Fruit fly (Drosophila melanogaster) whole organism, embryonic: ENCODE data around the gene atl.

ENCODE experiments used
- Antp ChIP-seq: fragments of 200-800 bp; sonication (Bioruptor generic); optimal IDR thresholded peaks from 3 replicates; lab custom pipeline; 2016; ENCODE audit warnings: missing biosample characterization, missing genetic modification characterization
- Bgb ChIP-seq: fragments of 200-800 bp; sonication (Bioruptor generic); IDR thresholded peaks from 2 replicates; pipeline ENCODE4 v1.3.6; 2022; ENCODE audit warnings: missing biosample characterization, missing genetic modification characterization; ENCODE audit not compliant: partially characterized antibody
- CG11247 ChIP-seq: fragments of 200-800 bp; sonication (Bioruptor generic); IDR thresholded peaks from 2 replicates; pipeline ENCODE4 v1.3.6; 2022; ENCODE audit warnings: missing biosample characterization, missing genetic modification characterization
- CG11456 ChIP-seq: fragments of 200-800 bp; sonication (Bioruptor generic); IDR thresholded peaks from 3 replicates; pipeline ENCODE4 v1.3.6; 2022; ENCODE audit warnings: missing biosample characterization, missing genetic modification characterization
- CG13894 ChIP-seq: fragments of 200-800 bp; sonication (Bioruptor generic); optimal IDR thresholded peaks from 3 replicates; lab custom pipeline; 2018; ENCODE audit warnings: missing biosample characterization, mild to moderate bottlenecking, missing genetic modification characterization, moderate library complexity
- CG14441 ChIP-seq: fragments of 200-800 bp; sonication (Bioruptor generic); IDR thresholded peaks from 2 replicates; pipeline ENCODE4 v1.3.6; 2022; ENCODE audit warnings: missing biosample characterization, missing genetic modification characterization
- CG1603 ChIP-seq: fragments of 200-800 bp; sonication (Bioruptor generic); optimal IDR thresholded peaks from 2 replicates; lab custom pipeline; 2019; ENCODE audit warnings: missing biosample characterization, mild to moderate bottlenecking, missing genetic modification characterization, moderate library complexity
- CG16813 ChIP-seq: fragments of 200-800 bp; sonication (Bioruptor generic); IDR thresholded peaks from 3 replicates; pipeline ENCODE4 v1.3.6; 2022; ENCODE audit warnings: missing biosample characterization, missing genetic modification characterization; ENCODE audit not compliant: partially characterized antibody
- CG17328 ChIP-seq: fragments of 200-800 bp; sonication (Bioruptor generic); IDR thresholded peaks from 2 replicates; pipeline ENCODE4 v1.3.6; 2022; ENCODE audit warnings: missing biosample characterization, missing genetic modification characterization
- CG17359 ChIP-seq: fragments of 200-800 bp; sonication (Bioruptor generic); optimal IDR thresholded peaks from 3 replicates; lab custom pipeline; 2018; ENCODE audit warnings: missing biosample characterization, mild to moderate bottlenecking, missing genetic modification characterization, moderate library complexity
- CG17829 ChIP-seq: fragments of 200-800 bp; optimal IDR thresholded peaks from 2 replicates; lab custom pipeline; 2019; ENCODE audit warnings: missing biosample characterization, mild to moderate bottlenecking, missing genetic modification characterization, moderate library complexity
- CG17912 ChIP-seq: fragments of 200-800 bp; sonication (Bioruptor generic); optimal IDR thresholded peaks from 2 replicates; lab custom pipeline; 2018; ENCODE audit warnings: missing biosample characterization, mild to moderate bottlenecking, missing genetic modification characterization
- CG30403 ChIP-seq: fragments of 200-800 bp; sonication (Bioruptor generic); optimal IDR thresholded peaks from 3 replicates; lab custom pipeline; 2016; ENCODE audit warnings: missing biosample characterization, missing genetic modification characterization
- CG30431 ChIP-seq: fragments of 200-800 bp; sonication (Bioruptor generic); optimal IDR thresholded peaks from 2 replicates; lab custom pipeline; 2017; ENCODE audit warnings: missing biosample characterization, missing genetic modification characterization
- CG3838 ChIP-seq: fragments of 200-800 bp; sonication (Bioruptor generic); optimal IDR thresholded peaks from 3 replicates; lab custom pipeline; 2016; ENCODE audit warnings: missing biosample characterization, missing genetic modification characterization
- CG4328 ChIP-seq: fragments of 200-800 bp; sonication (Bioruptor generic); optimal IDR thresholded peaks from 3 replicates; lab custom pipeline; 2017; ENCODE audit warnings: missing biosample characterization, missing genetic modification reagents, missing genetic modification characterization
- CG4404 ChIP-seq: fragments of 200-800 bp; sonication (Bioruptor generic); IDR thresholded peaks from 2 replicates; pipeline ENCODE4 v1.3.6; 2022; ENCODE audit warnings: missing biosample characterization, missing genetic modification characterization
- CG6654 ChIP-seq: fragments of 200-800 bp; sonication (Bioruptor generic); optimal IDR thresholded peaks from 2 replicates; lab custom pipeline; 2017; ENCODE audit warnings: missing biosample characterization, mild to moderate bottlenecking, missing genetic modification characterization
- CG6791 ChIP-seq: fragments of 200-800 bp; sonication (Bioruptor generic); IDR thresholded peaks from 3 replicates; pipeline ENCODE4 v1.3.6; 2022; ENCODE audit warnings: missing biosample characterization, missing genetic modification characterization; ENCODE audit not compliant: partially characterized antibody
- CG7745 ChIP-seq: fragments of 200-800 bp; sonication (Bioruptor generic); optimal IDR thresholded peaks from 2 replicates; lab custom pipeline; 2018; ENCODE audit warnings: missing biosample characterization, mild to moderate bottlenecking, missing genetic modification characterization, moderate library complexity
- CTCF ChIP-seq: fragments of 200-800 bp; sonication (Bioruptor generic); optimal IDR thresholded peaks from 2 replicates; lab custom pipeline; 2017; ENCODE audit warnings: missing biosample characterization, mild to moderate bottlenecking, missing genetic modification characterization, moderate library complexity
- Dip2 ChIP-seq: fragments of 200-800 bp; sonication (Bioruptor generic); IDR thresholded peaks from 2 replicates; pipeline ENCODE4 v1.3.6; 2022; ENCODE audit warnings: missing biosample characterization, missing genetic modification characterization
- Dip3 ChIP-seq: fragments of 200-800 bp; sonication (Bioruptor generic); optimal IDR thresholded peaks from 3 replicates; lab custom pipeline; 2016; ENCODE audit warnings: missing biosample characterization, missing genetic modification characterization
- Dp ChIP-seq: fragments of 200-800 bp; sonication (Bioruptor generic); optimal IDR thresholded peaks from 2 replicates; lab custom pipeline; 2018; ENCODE audit warnings: missing biosample characterization, mild to moderate bottlenecking, missing genetic modification characterization, moderate library complexity
- ERR ChIP-seq: fragments of 200-800 bp; sonication (Bioruptor generic); optimal IDR thresholded peaks from 2 replicates; lab custom pipeline; 2016; ENCODE audit warnings: missing biosample characterization, missing genetic modification characterization
- Ets97D ChIP-seq: fragments of 200-800 bp; sonication (Bioruptor generic); optimal IDR thresholded peaks from 3 replicates; lab custom pipeline; 2016; ENCODE audit warnings: missing biosample characterization, missing genetic modification characterization
- Meics ChIP-seq: fragments of 200-800 bp; sonication (Bioruptor generic); optimal IDR thresholded peaks from 2 replicates; lab custom pipeline; 2017; ENCODE audit warnings: missing biosample characterization, mild to moderate bottlenecking, missing genetic modification characterization
- Nf-YC ChIP-seq: fragments of 200-800 bp; optimal IDR thresholded peaks from 3 replicates; lab custom pipeline; 2019; ENCODE audit warnings: missing biosample characterization, mild to moderate bottlenecking, missing genetic modification characterization, moderate library complexity
- Oli ChIP-seq: fragments of 200-800 bp; sonication (Bioruptor generic); optimal IDR thresholded peaks from 2 replicates; lab custom pipeline; 2018; ENCODE audit warnings: missing biosample characterization, mild to moderate bottlenecking, missing genetic modification characterization, moderate library complexity
- Sox100B ChIP-seq: fragments of 200-800 bp; sonication (Bioruptor generic); optimal IDR thresholded peaks from 3 replicates; lab custom pipeline; 2018; ENCODE audit warnings: missing biosample characterization, mild to moderate bottlenecking, missing genetic modification characterization
- Ssrp ChIP-seq: fragments of 200-800 bp; sonication (Bioruptor generic); optimal IDR thresholded peaks from 2 replicates; lab custom pipeline; 2018; ENCODE audit warnings: missing biosample characterization, mild to moderate bottlenecking, missing genetic modification characterization, moderate library complexity
- bigmax ChIP-seq: fragments of 200-800 bp; sonication (Bioruptor generic); optimal IDR thresholded peaks from 2 replicates; lab custom pipeline; 2018; ENCODE audit warnings: missing biosample characterization, mild to moderate bottlenecking, missing genetic modification characterization
- crol ChIP-seq: fragments of 200-800 bp; sonication (Bioruptor generic); IDR thresholded peaks from 2 replicates; pipeline ENCODE4 v1.3.6; 2022; ENCODE audit warnings: missing biosample characterization, missing genetic modification characterization
- danr ChIP-seq: fragments of 200-800 bp; sonication (Bioruptor generic); IDR thresholded peaks from 2 replicates; pipeline ENCODE4 v1.3.6; 2022; ENCODE audit warnings: missing biosample characterization, missing genetic modification characterization
- fu2 ChIP-seq: fragments of 200-800 bp; sonication (Bioruptor generic); optimal IDR thresholded peaks from 2 replicates; lab custom pipeline; 2016; ENCODE audit warnings: missing biosample characterization, missing genetic modification characterization
- gro ChIP-seq: fragments of 200-800 bp; sonication (Bioruptor generic); optimal IDR thresholded peaks from 2 replicates; lab custom pipeline; 2016; ENCODE audit warnings: missing biosample characterization, missing genetic modification characterization
- hkb ChIP-seq, 2 experiments: fragments of 200-800 bp in 1 of 2; fragments of >200 bp in 1 of 2; sonication (Bioruptor generic) in 1 of 2; IDR thresholded peaks in 1 of 2; optimal IDR thresholded peaks in 1 of 2; 2 replicates each; pipeline versions ENCODE4 v1.3.6 to Lab custom; 2017 to 2022; ENCODE audit warnings: missing biosample characterization in 1 of 2, missing genetic modification characterization in 1 of 2
- ken ChIP-seq: fragments of 200-800 bp; sonication (Bioruptor generic); IDR thresholded peaks from 3 replicates; pipeline ENCODE4 v1.3.6; 2022; ENCODE audit warnings: missing biosample characterization, missing genetic modification characterization
- knrl ChIP-seq: fragments of 200-800 bp; sonication (Bioruptor generic); IDR thresholded peaks from 3 replicates; pipeline ENCODE4 v1.3.6; 2022; ENCODE audit warnings: missing biosample characterization, missing genetic modification characterization; ENCODE audit not compliant: partially characterized antibody
- lbe ChIP-seq: fragments of 200-800 bp; sonication (Bioruptor generic); optimal IDR thresholded peaks from 2 replicates; lab custom pipeline; 2016; ENCODE audit warnings: missing biosample characterization, mild to moderate bottlenecking, missing genetic modification characterization
- lov ChIP-seq, 2 experiments: fragments of 200-800 bp in 1 of 2; fragments of >200 bp in 1 of 2; sonication (Bioruptor generic) in 1 of 2; IDR thresholded peaks in 1 of 2; optimal IDR thresholded peaks in 1 of 2; 2 replicates in 1 of 2; 3 replicates in 1 of 2; pipeline versions ENCODE4 v1.3.6 to Lab custom; 2017 to 2022; ENCODE audit warnings: missing biosample characterization in 1 of 2, missing genetic modification characterization in 1 of 2
- nerfin-2 ChIP-seq: fragments of 200-800 bp; sonication (Bioruptor generic); IDR thresholded peaks from 2 replicates; pipeline ENCODE4 v1.3.6; 2022; ENCODE audit warnings: missing biosample characterization, missing genetic modification characterization; ENCODE audit not compliant: partially characterized antibody
- pb ChIP-seq: fragments of 200-800 bp; sonication (Bioruptor generic); optimal IDR thresholded peaks from 3 replicates; lab custom pipeline; 2016; ENCODE audit warnings: missing biosample characterization, missing genetic modification characterization
- pho ChIP-seq: fragments of 200-800 bp; sonication (Bioruptor generic); optimal IDR thresholded peaks from 2 replicates; lab custom pipeline; 2016; ENCODE audit warnings: missing biosample characterization, missing genetic modification characterization
- psq ChIP-seq: fragments of 200-800 bp; sonication (Bioruptor generic); optimal IDR thresholded peaks from 2 replicates; lab custom pipeline; 2017; ENCODE audit warnings: missing biosample characterization, missing genetic modification characterization
- rib ChIP-seq: fragments of 200-800 bp; sonication (Bioruptor generic); IDR thresholded peaks from 2 replicates; pipeline ENCODE4 v1.3.6; 2022; ENCODE audit warnings: missing biosample characterization, missing genetic modification characterization
- sqz ChIP-seq: fragments of 200-800 bp; sonication (Bioruptor generic); optimal IDR thresholded peaks from 3 replicates; lab custom pipeline; 2018; ENCODE audit warnings: missing biosample characterization, mild to moderate bottlenecking, missing genetic modification characterization
- ssp ChIP-seq: fragments of 200-800 bp; sonication (Bioruptor generic); IDR thresholded peaks from 2 replicates; pipeline ENCODE4 v1.3.6; 2022; ENCODE audit warnings: missing biosample characterization, missing genetic modification characterization
- stc ChIP-seq: fragments of 200-800 bp; sonication (Bioruptor generic); IDR thresholded peaks from 2 replicates; pipeline ENCODE4 v1.3.6; 2022; ENCODE audit warnings: missing biosample characterization, missing genetic modification characterization
- usp ChIP-seq: fragments of >200 bp; optimal IDR thresholded peaks from 2 replicates; lab custom pipeline; 2017; ENCODE audit warnings: missing biosample characterization, missing genetic modification characterization

atl gene

DNA sequence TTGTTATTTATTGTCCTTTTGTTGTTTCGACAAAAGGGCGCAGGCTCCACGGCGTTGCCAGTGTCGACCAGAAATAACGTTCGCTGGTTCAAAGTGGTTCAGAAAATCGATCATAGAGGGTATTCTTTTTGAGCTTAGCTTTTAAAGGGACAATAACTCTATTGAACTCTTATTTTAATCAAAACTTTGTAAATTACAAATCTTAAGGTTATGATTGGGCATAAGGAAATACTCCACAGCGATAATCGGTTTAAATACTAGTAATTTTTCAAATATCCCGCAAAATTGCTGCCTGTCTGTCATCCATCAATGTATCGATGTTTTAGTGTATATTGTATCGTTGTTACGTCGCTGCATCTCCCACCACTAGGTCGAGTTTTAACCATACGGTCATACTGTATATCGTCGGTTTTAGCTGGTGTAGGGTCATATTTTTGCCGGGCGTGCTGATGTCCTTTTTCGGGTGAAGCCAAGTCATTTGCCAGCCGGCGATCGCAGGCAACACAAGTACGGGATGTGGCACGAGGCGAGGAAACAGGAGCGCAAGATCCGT lies 29.4 kb downstream of the atl start, which contains the start of the genes CG31125 and CG6695 (continued):
- TF ChIP-seq crol (GFP tag; lab: Robert Waterston, UW): no peak
- TF ChIP-seq Meics (GFP tag; lab: Kevin White, UChicago): no peak
- peak; percentile 60 for TF ChIP-seq CG17829 (tag; lab: Kevin White, UChicago)
- TF ChIP-seq nerfin-2: peak; percentile 58; the same call in 1 of the 2 replicates
- TF ChIP-seq ken: peak; percentile 46; the same call in 1 of the 3 replicates
- peak; percentile 46 for TF ChIP-seq Nf-YC
- TF ChIP-seq CG1603 (tag; lab: Kevin White, UChicago): peak; percentile 73
- TF ChIP-seq psq (GFP tag; lab: Kevin White, UChicago): peak; percentile 2
- peak; percentile 71 for TF ChIP-seq hkb (optimal IDR thresholded peaks at IDR 0.05; lab: Kevin White, UChicago)
- no peak for TF ChIP-seq hkb (GFP tag; IDR thresholded peaks at IDR 0.05; lab: Robert Waterston, UW)
- TF ChIP-seq CG30403 (GFP tag; lab: Kevin White, UChicago): peak; percentile 63
- no peak for TF ChIP-seq CG17912 (GFP tag; lab: Kevin White, UChicago)
- TF ChIP-seq gro: peak; percentile 85
- TF ChIP-seq ssp (GFP tag; lab: Robert Waterston, UW): peak; percentile 53
- peak; percentile 34; the same call in 1 of the 2 replicates for TF ChIP-seq CG4404
- no peak for TF ChIP-seq CG7745 (tag; lab: Kevin White, UChicago)
- no peak for TF ChIP-seq Ssrp (tag; lab: Kevin White, UChicago)
- TF ChIP-seq CG3838 (GFP tag; lab: Kevin White, UChicago): no peak
- TF ChIP-seq Oli (tag; lab: Kevin White, UChicago): no peak
- no peak for TF ChIP-seq stc
- TF ChIP-seq CTCF (GFP tag; lab: Kevin White, UChicago): no peak
- TF ChIP-seq rib (GFP tag; lab: Robert Waterston, UW): no peak
- peak; percentile 33 for TF ChIP-seq pb (GFP tag; lab: Kevin White, UChicago)
- TF ChIP-seq CG4328: no peak
- TF ChIP-seq CG6654 (GFP tag; lab: Kevin White, UChicago): no peak
- TF ChIP-seq ERR (GFP tag; lab: Kevin White, UChicago): peak; percentile 5
- peak; percentile 67 for TF ChIP-seq fu2 (GFP tag; lab: Kevin White, UChicago)
- peak; percentile 63; the same call in 1 of the 3 replicates for TF ChIP-seq CG11456
- peak; percentile 86 for TF ChIP-seq CG6791 (GFP tag; lab: Robert Waterston, UW)
- TF ChIP-seq Bgb (GFP tag; lab: Robert Waterston, UW): peak; percentile 85
- peak; percentile 70 for TF ChIP-seq pho (GFP tag; lab: Kevin White, UChicago)
- peak; percentile 11; the same call in 1 of the 2 replicates for TF ChIP-seq CG17328 (GFP tag; lab: Robert Waterston, UW)
- TF ChIP-seq Dp (GFP tag; lab: Kevin White, UChicago): peak; percentile 83
- peak; percentile 60 for TF ChIP-seq Dip3 (GFP tag; lab: Kevin White, UChicago)
- peak; percentile 82 for TF ChIP-seq Ets97D
- no peak for TF ChIP-seq bigmax (GFP tag; lab: Kevin White, UChicago)
- no peak for TF ChIP-seq lov (optimal IDR thresholded peaks at IDR 0.05; lab: Kevin White, UChicago)
- TF ChIP-seq lov (GFP tag; IDR thresholded peaks at IDR 0.05; lab: Robert Waterston, UW): no peak
- peak; percentile 29; the same call in 1 of the 2 replicates for TF ChIP-seq CG14441 (GFP tag; lab: Robert Waterston, UW)
- no peak for TF ChIP-seq CG13894 (tag; lab: Kevin White, UChicago)
- TF ChIP-seq Dip2 (GFP tag; lab: Robert Waterston, UW): no peak
- 0 out of 2 replicates have a peak, but pooled peaks have one; percentile 23 for TF ChIP-seq CG11247 (GFP tag; lab: Robert Waterston, UW)
- no peak for TF ChIP-seq usp (GFP tag; lab: Kevin White, UChicago)
- TF ChIP-seq knrl (GFP tag; lab: Robert Waterston, UW): peak; percentile 85
- peak; percentile 67 for TF ChIP-seq Antp (GFP tag; lab: Kevin White, UChicago)
- peak; percentile 88 for TF ChIP-seq CG16813
- no peak for TF ChIP-seq CG30431 (GFP tag; lab: Kevin White, UChicago)
- no peak for TF ChIP-seq lbe (GFP tag; lab: Kevin White, UChicago)
- TF ChIP-seq Sox100B (GFP tag; lab: Kevin White, UChicago): no peak
- TF ChIP-seq CG17359 (tag; lab: Kevin White, UChicago): no peak
- TF ChIP-seq sqz (GFP tag; lab: Kevin White, UChicago): no peak
- no peak for TF ChIP-seq danr (GFP tag; lab: Robert Waterston, UW)
